Worm (Caenorhabditis elegans): ENCODE data around the gene F28H7.8.

- TF ChIP-seq nhr-76 (tag; optimal IDR thresholded peaks at IDR 0.05) (no peak), unc-62 (GFP tag; optimal IDR thresholded peaks at IDR 0.05) (no peak)
Measured at ce11 chrV:10729456-10729904, 29.3 kb upstream of the F28H7.8 start.
